Fruit fly (Drosophila melanogaster) whole organism, embryonic: ENCODE results near the gene CG31816.
A peak's percentile ranks its signal among the peaks of the same experiment; 100 is the strongest.

ENCODE experiments used
- Ada2b ChIP-seq: fragments of 200-800 bp; sonication (Bioruptor generic); IDR thresholded peaks from 2 replicates; pipeline ENCODE4 v1.3.6; 2022; ENCODE audit warnings: missing biosample characterization, missing genetic modification characterization
- Antp ChIP-seq: fragments of 200-800 bp; sonication (Bioruptor generic); optimal IDR thresholded peaks from 3 replicates; lab custom pipeline; 2016; ENCODE audit warnings: missing biosample characterization, missing genetic modification characterization
- Bgb ChIP-seq: fragments of 200-800 bp; sonication (Bioruptor generic); IDR thresholded peaks from 2 replicates; pipeline ENCODE4 v1.3.6; 2022; ENCODE audit warnings: missing biosample characterization, missing genetic modification characterization; ENCODE audit not compliant: partially characterized antibody
- Bteb2 ChIP-seq: fragments of 200-800 bp; sonication (Bioruptor generic); optimal IDR thresholded peaks from 2 replicates; lab custom pipeline; 2016; ENCODE audit warnings: missing biosample characterization, missing genetic modification characterization
- CG10267 ChIP-seq: fragments of 200-800 bp; sonication (Bioruptor generic); optimal IDR thresholded peaks from 2 replicates; lab custom pipeline; 2018; ENCODE audit warnings: missing biosample characterization, mild to moderate bottlenecking, missing genetic modification characterization, moderate library complexity
- CG10366 ChIP-seq: fragments of 200-800 bp; sonication (Bioruptor generic); IDR thresholded peaks from 2 replicates; pipeline ENCODE4 v1.3.6; 2022; ENCODE audit warnings: missing biosample characterization, missing genetic modification characterization
- CG10543 ChIP-seq: fragments of 200-800 bp; sonication (Bioruptor generic); optimal IDR thresholded peaks from 3 replicates; lab custom pipeline; 2017; ENCODE audit warnings: missing biosample characterization, mild to moderate bottlenecking, missing genetic modification characterization, moderate library complexity
- CG11093 ChIP-seq: fragments of 200-800 bp; sonication (Bioruptor generic); IDR thresholded peaks from 3 replicates; pipeline ENCODE4 v1.3.6; 2022; ENCODE audit warnings: missing biosample characterization, missing genetic modification characterization
- CG12071 ChIP-seq: fragments of 200-800 bp; sonication (Bioruptor generic); optimal IDR thresholded peaks from 3 replicates; lab custom pipeline; 2018; ENCODE audit warnings: missing biosample characterization, mild to moderate bottlenecking, missing genetic modification characterization
- CG13624 ChIP-seq: fragments of 200-800 bp; sonication (Bioruptor generic); optimal IDR thresholded peaks from 2 replicates; lab custom pipeline; 2016; ENCODE audit warnings: missing biosample characterization, missing genetic modification characterization
- CG14050 ChIP-seq: fragments of 200-800 bp; sonication (Bioruptor generic); IDR thresholded peaks from 3 replicates; pipeline ENCODE4 v1.3.6; 2022; ENCODE audit warnings: missing biosample characterization, missing genetic modification characterization
- CG15073 ChIP-seq: fragments of 200-800 bp; sonication (Bioruptor generic); optimal IDR thresholded peaks from 2 replicates; lab custom pipeline; 2016; ENCODE audit warnings: missing biosample characterization, missing genetic modification characterization
- CG16813 ChIP-seq: fragments of 200-800 bp; sonication (Bioruptor generic); IDR thresholded peaks from 3 replicates; pipeline ENCODE4 v1.3.6; 2022; ENCODE audit warnings: missing biosample characterization, missing genetic modification characterization; ENCODE audit not compliant: partially characterized antibody
- CG17328 ChIP-seq: fragments of 200-800 bp; sonication (Bioruptor generic); IDR thresholded peaks from 2 replicates; pipeline ENCODE4 v1.3.6; 2022; ENCODE audit warnings: missing biosample characterization, missing genetic modification characterization
- CG17361 ChIP-seq: fragments of 200-800 bp; sonication (Bioruptor generic); IDR thresholded peaks from 3 replicates; pipeline ENCODE4 v1.3.6; 2022; ENCODE audit warnings: missing biosample characterization, missing genetic modification characterization
- CG18619 ChIP-seq: fragments of 200-800 bp; sonication (Bioruptor generic); optimal IDR thresholded peaks from 3 replicates; lab custom pipeline; 2017; ENCODE audit warnings: missing biosample characterization, mild to moderate bottlenecking, missing genetic modification characterization
- CG34224 ChIP-seq: fragments of 200-800 bp; sonication (Bioruptor generic); IDR thresholded peaks from 3 replicates; pipeline ENCODE4 v1.3.6; 2022; ENCODE audit warnings: missing biosample characterization, missing genetic modification characterization; ENCODE audit not compliant: partially characterized antibody
- CG3726 ChIP-seq: fragments of 200-800 bp; sonication (Bioruptor generic); IDR thresholded peaks from 3 replicates; pipeline ENCODE4, ENCODE4 v1.3.6; 2022; ENCODE audit warnings: missing biosample characterization, missing genetic modification characterization
- CG3838 ChIP-seq: fragments of 200-800 bp; sonication (Bioruptor generic); optimal IDR thresholded peaks from 3 replicates; lab custom pipeline; 2016; ENCODE audit warnings: missing biosample characterization, missing genetic modification characterization
- CG42726 ChIP-seq: fragments of 200-800 bp; sonication (Bioruptor generic); IDR thresholded peaks from 2 replicates; pipeline ENCODE4 v1.3.6; 2022; ENCODE audit warnings: missing biosample characterization, missing genetic modification characterization; ENCODE audit not compliant: partially characterized antibody
- CG43689 ChIP-seq: fragments of 200-800 bp; sonication (Bioruptor generic); IDR thresholded peaks from 2 replicates; pipeline ENCODE4 v1.3.6; 2022; ENCODE audit warnings: missing biosample characterization, missing genetic modification characterization
- CG4404 ChIP-seq: fragments of 200-800 bp; sonication (Bioruptor generic); IDR thresholded peaks from 2 replicates; pipeline ENCODE4 v1.3.6; 2022; ENCODE audit warnings: missing biosample characterization, missing genetic modification characterization
- CG4730 ChIP-seq: fragments of 200-800 bp; sonication (Bioruptor generic); IDR thresholded peaks from 2 replicates; pipeline ENCODE4 v1.3.6; 2022; ENCODE audit warnings: missing biosample characterization, missing genetic modification characterization
- CG7963 ChIP-seq: fragments of 200-800 bp; sonication (Bioruptor generic); IDR thresholded peaks from 3 replicates; pipeline ENCODE4 v1.3.6; 2022; ENCODE audit warnings: missing biosample characterization, missing genetic modification characterization; ENCODE audit not compliant: partially characterized antibody
- CG9215 ChIP-seq: fragments of 200-800 bp; sonication (Bioruptor generic); IDR thresholded peaks from 2 replicates; pipeline ENCODE4 v1.3.6; 2022; ENCODE audit warnings: missing biosample characterization, missing genetic modification characterization
- CG9727 ChIP-seq: fragments of 200-800 bp; sonication (Bioruptor generic); optimal IDR thresholded peaks from 3 replicates; lab custom pipeline; 2017; ENCODE audit warnings: missing biosample characterization, mild to moderate bottlenecking, missing genetic modification characterization
- D ChIP-seq, 2 experiments: fragments of 200-800 bp in 1 of 2; fragments of >200 bp in 1 of 2; sonication (Bioruptor generic) in 1 of 2; optimal IDR thresholded peaks; 2 replicates in 1 of 2; 3 replicates in 1 of 2; lab custom pipeline; 2017; ENCODE audit warnings: mild to moderate bottlenecking in 1 of 2, missing biosample characterization in 1 of 2, missing genetic modification characterization in 1 of 2, missing genetic modification reagents in 1 of 2
- Fer2 ChIP-seq: fragments of 200-800 bp; sonication (Bioruptor generic); optimal IDR thresholded peaks from 2 replicates; lab custom pipeline; 2018; ENCODE audit warnings: missing biosample characterization, mild to moderate bottlenecking, missing genetic modification characterization, moderate library complexity
- HHEX ChIP-seq: fragments of 200-800 bp; sonication (Bioruptor generic); optimal IDR thresholded peaks from 3 replicates; lab custom pipeline; 2017; ENCODE audit warnings: missing biosample characterization, mild to moderate bottlenecking, missing genetic modification characterization, missing genetic modification reagents
- HLH3B ChIP-seq: fragments of 200-800 bp; sonication (Bioruptor generic); IDR thresholded peaks from 2 replicates; pipeline ENCODE4 v1.3.6; 2022; ENCODE audit warnings: missing biosample characterization, missing genetic modification characterization
- HLHmδ ChIP-seq: fragments of 200-800 bp; sonication (Bioruptor generic); optimal IDR thresholded peaks from 2 replicates; lab custom pipeline; 2018; ENCODE audit warnings: missing biosample characterization, mild to moderate bottlenecking, missing genetic modification characterization, moderate library complexity
- Jarid2 ChIP-seq: fragments of 200-800 bp; sonication (Bioruptor generic); optimal IDR thresholded peaks from 3 replicates; lab custom pipeline; 2017; ENCODE audit warnings: mild to moderate bottlenecking, missing biosample characterization, missing genetic modification reagents, missing genetic modification characterization
- Spps ChIP-seq: fragments of 200-800 bp; sonication (Bioruptor generic); optimal IDR thresholded peaks from 2 replicates; lab custom pipeline; 2018; ENCODE audit warnings: missing biosample characterization, mild to moderate bottlenecking, missing genetic modification characterization
- br ChIP-seq: fragments of >200 bp; optimal IDR thresholded peaks from 2 replicates; lab custom pipeline; 2017
- chinmo ChIP-seq: fragments of 200-800 bp; sonication (Bioruptor generic); IDR thresholded peaks from 4 replicates; pipeline ENCODE4 v1.3.6; 2022; ENCODE audit warnings: missing biosample characterization, missing genetic modification characterization; ENCODE audit not compliant: partially characterized antibody
- ftz-f1 ChIP-seq: fragments of 200-800 bp; sonication (Bioruptor generic); optimal IDR thresholded peaks from 2 replicates; lab custom pipeline; 2016; ENCODE audit warnings: missing biosample characterization, missing genetic modification characterization
- gfzf ChIP-seq: fragments of 200-800 bp; sonication (Bioruptor generic); optimal IDR thresholded peaks from 2 replicates; lab custom pipeline; 2016; ENCODE audit warnings: missing biosample characterization, mild to moderate bottlenecking, missing genetic modification characterization, moderate library complexity
- lbe ChIP-seq: fragments of 200-800 bp; sonication (Bioruptor generic); optimal IDR thresholded peaks from 2 replicates; lab custom pipeline; 2016; ENCODE audit warnings: missing biosample characterization, mild to moderate bottlenecking, missing genetic modification characterization
- lola ChIP-seq, 3 experiments: fragments of >200 bp in 2 of 3; fragments of 200-800 bp in 1 of 3; sonication (Bioruptor generic) in 1 of 3; optimal IDR thresholded peaks; 2 replicates each; lab custom pipeline; 2017 to 2019; ENCODE audit warnings: missing biosample characterization in 3 of 3, missing genetic modification characterization in 3 of 3, mild to moderate bottlenecking in 1 of 3, moderate library complexity in 1 of 3
- pros ChIP-seq: fragments of 200-800 bp; sonication (Bioruptor generic); optimal IDR thresholded peaks from 3 replicates; lab custom pipeline; 2019; ENCODE audit warnings: missing biosample characterization, mild to moderate bottlenecking, missing genetic modification characterization, moderate library complexity
- repo ChIP-seq: fragments of 200-800 bp; sonication (Bioruptor generic); optimal IDR thresholded peaks from 2 replicates; lab custom pipeline; 2016; ENCODE audit warnings: missing biosample characterization, missing genetic modification characterization
- seq ChIP-seq: fragments of 200-800 bp; sonication (Bioruptor generic); IDR thresholded peaks from 2 replicates; pipeline ENCODE4 v1.3.6; 2022; ENCODE audit warnings: missing biosample characterization, missing genetic modification characterization
- slbo ChIP-seq: fragments of 200-800 bp; sonication (Bioruptor generic); IDR thresholded peaks from 2 replicates; pipeline ENCODE4 v1.3.6; 2022; ENCODE audit warnings: missing biosample characterization, missing genetic modification characterization
- sna ChIP-seq: fragments of 200-800 bp; sonication (Bioruptor generic); IDR thresholded peaks from 2 replicates; pipeline ENCODE4 v1.3.6; 2022; ENCODE audit warnings: missing biosample characterization, missing genetic modification characterization; ENCODE audit not compliant: partially characterized antibody
- sug ChIP-seq: fragments of 200-800 bp; optimal IDR thresholded peaks from 2 replicates; lab custom pipeline; 2019; ENCODE audit warnings: missing biosample characterization, mild to moderate bottlenecking, missing genetic modification characterization, moderate library complexity
- tll ChIP-seq, 2 experiments: fragments of 200-800 bp in 1 of 2; fragments of >200 bp in 1 of 2; sonication (Bioruptor generic) in 1 of 2; optimal IDR thresholded peaks; 2 replicates each; lab custom pipeline; 2017 to 2019; ENCODE audit warnings: missing biosample characterization in 2 of 2, missing genetic modification characterization in 2 of 2, mild to moderate bottlenecking in 1 of 2, moderate library complexity in 1 of 2
- twi ChIP-seq: fragments of 200-800 bp; optimal IDR thresholded peaks from 2 replicates; lab custom pipeline; 2019; ENCODE audit warnings: missing biosample characterization, mild to moderate bottlenecking, missing genetic modification characterization, moderate library complexity
- vvl ChIP-seq: fragments of 200-800 bp; sonication (Bioruptor generic); IDR thresholded peaks from 2 replicates; pipeline ENCODE4 v1.3.6; 2022; ENCODE audit warnings: missing biosample characterization, missing genetic modification characterization
- zfh1 ChIP-seq: fragments of 200-800 bp; sonication (Bioruptor generic); IDR thresholded peaks from 3 replicates; pipeline ENCODE4 v1.3.6; 2022; ENCODE audit warnings: missing biosample characterization, missing genetic modification characterization

The CG31816 gene

DNA sequence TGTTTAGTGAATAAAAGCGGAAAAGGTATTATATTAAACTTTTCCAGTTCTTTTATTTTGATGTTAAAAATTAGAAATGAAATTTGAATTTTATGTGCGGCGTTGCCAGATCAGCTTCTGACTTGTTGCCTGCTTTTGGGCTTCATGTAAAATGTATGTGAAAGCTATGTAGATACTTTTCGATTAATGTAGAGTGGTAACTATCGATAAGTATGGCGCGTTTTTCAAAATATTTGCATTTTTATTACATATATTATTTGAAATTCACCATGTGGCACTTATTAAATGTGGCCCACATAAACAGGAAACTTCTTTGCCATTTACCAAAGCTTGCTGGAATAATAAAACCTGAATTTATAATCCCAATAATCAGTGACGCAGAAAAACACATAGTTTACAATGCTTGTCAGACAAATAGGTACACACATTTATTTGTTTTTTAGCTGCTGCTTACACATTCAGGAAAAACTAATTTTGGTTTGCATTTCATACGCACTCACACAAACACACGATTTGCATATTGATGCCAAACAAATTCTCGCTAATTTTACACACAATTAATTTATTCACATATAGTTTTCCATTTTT is 34.6 kb upstream of the CG31816 start:
- TF ChIP-seq CG14050 (GFP tag; lab: Robert Waterston, UW) = no peak
- no peak for TF ChIP-seq CG15073
- peak; percentile 12 for TF ChIP-seq gfzf (GFP tag; lab: Kevin White, UChicago)
- no peak for TF ChIP-seq Jarid2 (GFP tag; lab: Kevin White, UChicago)
- no peak for TF ChIP-seq lola (GFP tag; optimal IDR thresholded peaks at IDR 0.05; lab: Kevin White, UChicago)
- no peak for TF ChIP-seq sug (tag; lab: Kevin White, UChicago)
- no peak for TF ChIP-seq CG18619 (GFP tag; lab: Kevin White, UChicago)
- no peak for TF ChIP-seq CG10366 (GFP tag; lab: Robert Waterston, UW)
- 0 out of 2 replicates have a peak, but pooled peaks have one; percentile 61 for TF ChIP-seq CG42726 (GFP tag; lab: Robert Waterston, UW)
- TF ChIP-seq HLH3B (GFP tag; lab: Robert Waterston, UW) = no peak
- TF ChIP-seq Bgb (GFP tag; lab: Robert Waterston, UW) = peak; percentile 83
- no peak for TF ChIP-seq br (lab: Kevin White, UChicago)
- no peak for TF ChIP-seq HLHmδ (GFP tag; lab: Kevin White, UChicago)
- no peak for TF ChIP-seq twi (tag; lab: Kevin White, UChicago)
- TF ChIP-seq D (optimal IDR thresholded peaks at IDR 0.05; lab: Kevin White, UChicago) = no peak
- no peak for TF ChIP-seq D (GFP tag; optimal IDR thresholded peaks at IDR 0.05; lab: Kevin White, UChicago)
- no peak for TF ChIP-seq HHEX (GFP tag; lab: Kevin White, UChicago)
- no peak for TF ChIP-seq ftz-f1 (GFP tag; lab: Kevin White, UChicago)
- TF ChIP-seq CG4730 = no peak
- peak; percentile 65 for TF ChIP-seq CG16813 (GFP tag; lab: Robert Waterston, UW)
- no peak for TF ChIP-seq lbe
- TF ChIP-seq CG11093 (GFP tag; lab: Robert Waterston, UW) = no peak
- TF ChIP-seq Ada2b = no peak
- no peak for TF ChIP-seq Spps (tag; lab: Kevin White, UChicago)
- TF ChIP-seq slbo (GFP tag; lab: Robert Waterston, UW) = no peak
- peak; percentile 14 for TF ChIP-seq CG10267
- no peak for TF ChIP-seq CG9727 (GFP tag; lab: Kevin White, UChicago)
- no peak for TF ChIP-seq Bteb2 (GFP tag; lab: Kevin White, UChicago)
- no peak for TF ChIP-seq tll (GFP tag; optimal IDR thresholded peaks at IDR 0.05; lab: Kevin White, UChicago)
- TF ChIP-seq Fer2 (tag; lab: Kevin White, UChicago) = no peak
- TF ChIP-seq pros = no peak
- TF ChIP-seq repo (GFP tag; lab: Kevin White, UChicago) = no peak
- TF ChIP-seq CG17361 (GFP tag; lab: Robert Waterston, UW) = no peak
- TF ChIP-seq CG9215 (GFP tag; lab: Robert Waterston, UW) = no peak
- TF ChIP-seq seq (GFP tag; lab: Robert Waterston, UW) = no peak
- TF ChIP-seq sna (GFP tag; lab: Robert Waterston, UW) = peak; percentile 52
- TF ChIP-seq CG7963 (GFP tag; lab: Robert Waterston, UW) = peak; percentile 24; the same call in 1 of the 3 replicates
- no peak for TF ChIP-seq CG43689 (GFP tag; lab: Robert Waterston, UW)
- TF ChIP-seq CG4404 (GFP tag; lab: Robert Waterston, UW) = no peak
- no peak for TF ChIP-seq CG12071 (GFP tag; lab: Kevin White, UChicago)
- TF ChIP-seq zfh1 = no peak
- no peak for TF ChIP-seq Antp
- TF ChIP-seq chinmo = peak; percentile 34; the same call in 1 of the 4 replicates
- no peak for TF ChIP-seq CG17328 (GFP tag; lab: Robert Waterston, UW)
- no peak for TF ChIP-seq CG3838 (GFP tag; lab: Kevin White, UChicago)
- TF ChIP-seq vvl (GFP tag; lab: Robert Waterston, UW) = peak; percentile 73
- TF ChIP-seq CG34224 = peak; percentile 42; the same call in 1 of the 3 replicates
- no peak for TF ChIP-seq CG10543 (GFP tag; lab: Kevin White, UChicago)
- TF ChIP-seq CG3726 = no peak
- TF ChIP-seq CG13624 (GFP tag; lab: Kevin White, UChicago) = peak; percentile 7
